Fruit fly (Drosophila melanogaster) whole organism, adult: ENCODE measurements around the gene CG17698.

ENCODE experiments used
- CG11617 ChIP-seq: fragments of 200-800 bp; sonication (Bioruptor generic); optimal IDR thresholded peaks from 2 replicates; lab custom pipeline; 2017; ENCODE audit warnings: mild to moderate bottlenecking, missing biosample characterization, missing genetic modification reagents, missing genetic modification characterization
- CG14711 ChIP-seq: fragments of 200-800 bp; sonication (Bioruptor generic); optimal IDR thresholded peaks from 2 replicates; lab custom pipeline; 2018; ENCODE audit warnings: missing biosample characterization, mild to moderate bottlenecking, missing genetic modification characterization, moderate library complexity
- CG7045 ChIP-seq: fragments of 200-800 bp; sonication (Bioruptor generic); optimal IDR thresholded peaks from 2 replicates; lab custom pipeline; 2017; ENCODE audit warnings: missing biosample characterization, mild to moderate bottlenecking, missing genetic modification characterization
- Crg-1 ChIP-seq: fragments of 200-800 bp; sonication (Bioruptor generic); optimal IDR thresholded peaks from 2 replicates; lab custom pipeline; 2016; ENCODE audit warnings: missing biosample characterization, missing genetic modification characterization
- Mnt ChIP-seq: fragments of 200-800 bp; sonication (Bioruptor generic); optimal IDR thresholded peaks from 2 replicates; lab custom pipeline; 2016; ENCODE audit warnings: missing biosample characterization, mild to moderate bottlenecking, missing genetic modification characterization
- cnc ChIP-seq, 2 experiments: fragments of >200 bp; optimal IDR thresholded peaks; 2 replicates each; lab custom pipeline; 2017
- kay ChIP-seq: fragments of 200-800 bp; sonication (Bioruptor generic); peaks from one replicate; lab custom pipeline; 2016; ENCODE audit warnings: missing biosample characterization, missing genetic modification characterization, borderline replicate concordance
- ovo ChIP-seq: fragments of 200-800 bp; sonication (Bioruptor generic); optimal IDR thresholded peaks from 2 replicates; lab custom pipeline; 2016; ENCODE audit warnings: missing biosample characterization, missing genetic modification characterization
- tj ChIP-seq: fragments of 200-800 bp; sonication (Bioruptor generic); optimal IDR thresholded peaks from 3 replicates; lab custom pipeline; 2017; ENCODE audit warnings: missing biosample characterization, mild to moderate bottlenecking, missing genetic modification characterization, moderate library complexity

CG17698 gene

DNA sequence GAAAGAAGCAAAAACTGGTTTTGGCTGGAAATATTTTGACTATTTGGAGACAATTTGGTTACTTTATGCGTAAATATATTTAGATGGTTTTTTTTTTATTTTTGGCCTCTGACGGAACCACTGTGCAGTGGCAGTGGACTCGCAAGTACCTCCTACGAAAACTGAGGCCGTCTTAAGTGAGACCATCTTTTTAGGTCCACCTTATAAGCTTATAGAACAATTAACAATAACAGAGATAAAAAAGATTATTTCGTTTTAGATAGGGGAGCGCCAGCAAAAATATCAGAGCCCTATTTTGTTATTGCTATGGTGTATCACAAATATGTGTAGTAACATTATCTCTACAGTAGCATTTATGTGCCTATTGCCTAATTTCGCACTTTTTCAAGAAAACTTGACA, 46.2 kb downstream of the CG17698 start, which contains the start of gene CG43968:
TSS of gene CG43968 (plus strand) at position 301 of the 400 bp plus-strand sequence.
- TF ChIP-seq Mnt, result no peak
- TF ChIP-seq ovo (GFP tag; lab: Kevin White, UChicago), result no peak
- no peak for TF ChIP-seq Crg-1
- TF ChIP-seq CG14711 (tag; lab: Kevin White, UChicago), result no peak
- TF ChIP-seq tj (GFP tag; lab: Kevin White, UChicago), result no peak
- no peak for TF ChIP-seq cnc (optimal IDR thresholded peaks at IDR 0.05; lab: Kevin White, UChicago)
- TF ChIP-seq kay, result peak; percentile 15
- TF ChIP-seq CG7045 (GFP tag; lab: Kevin White, UChicago), result no peak
- no peak for TF ChIP-seq CG11617 (GFP tag; lab: Kevin White, UChicago)
